Worm (Caenorhabditis elegans) whole organism, L1 larva: Measurements from ENCODE around the gene sec-6.
A peak's percentile ranks its signal among the peaks of the same experiment; 100 is the strongest.

Experiments used
- C04F5.9 ChIP-seq: sonication (generic microtip); optimal IDR thresholded peaks from 2 replicates; lab custom pipeline; 2016; ENCODE audit warnings: missing genetic modification characterization, missing compliant biosample characterization
- C34B4.2 ChIP-seq: sonication (generic microtip); optimal IDR thresholded peaks from 2 replicates; lab custom pipeline; 2017; ENCODE audit warnings: mild to moderate bottlenecking, missing genetic modification characterization, missing compliant biosample characterization
- F16B12.6 ChIP-seq: fragments of 150-350 bp; optimal IDR thresholded peaks from 2 replicates; lab custom pipeline; 2014; ENCODE audit warnings: missing biosample characterization, missing genetic modification characterization
- Y116A8C.19 ChIP-seq: sonication (generic microtip); optimal IDR thresholded peaks from 2 replicates; lab custom pipeline; 2016; ENCODE audit warnings: missing compliant biosample characterization, missing genetic modification characterization, borderline replicate concordance
- aha-1 ChIP-seq: fragments of 150-350 bp; optimal IDR thresholded peaks from 2 replicates; lab custom pipeline; 2014; ENCODE audit warnings: missing biosample characterization, missing genetic modification characterization
- alr-1 ChIP-seq: fragments of 200-800 bp; sonication (Bioruptor generic); optimal IDR thresholded peaks from 2 replicates; lab custom pipeline; 2018; ENCODE audit warnings: borderline replicate concordance, mild to moderate bottlenecking, missing genetic modification characterization, missing compliant biosample characterization
- ceh-63 ChIP-seq: fragments of 200-800 bp; sonication (Bioruptor generic); optimal IDR thresholded peaks from 2 replicates; lab custom pipeline; 2018; ENCODE audit warnings: mild to moderate bottlenecking, missing genetic modification characterization, missing compliant biosample characterization
- ceh-8 ChIP-seq: fragments of 200-800 bp; sonication (Bioruptor generic); optimal IDR thresholded peaks from 2 replicates; lab custom pipeline; 2018; ENCODE audit warnings: mild to moderate bottlenecking, missing genetic modification characterization, moderate library complexity, missing compliant biosample characterization
- ces-1 ChIP-seq: fragments of 150-350 bp; optimal IDR thresholded peaks from 2 replicates; lab custom pipeline; 2014; ENCODE audit warnings: missing biosample characterization, missing genetic modification reagents, missing genetic modification characterization
- efl-3 ChIP-seq: fragments of 200-800 bp; sonication (Bioruptor generic); optimal IDR thresholded peaks from 2 replicates; lab custom pipeline; 2018; ENCODE audit warnings: mild to moderate bottlenecking, missing genetic modification characterization, missing compliant biosample characterization
- egl-13 ChIP-seq: sonication (generic microtip); optimal IDR thresholded peaks from 2 replicates; lab custom pipeline; 2016; ENCODE audit warnings: missing genotype, missing genetic modification reagents, missing genetic modification characterization, missing compliant biosample characterization
- elt-2 ChIP-seq: sonication (generic microtip); optimal IDR thresholded peaks from 2 replicates; lab custom pipeline; 2016; ENCODE audit warnings: missing genetic modification characterization, mild to moderate bottlenecking, inconsistent platforms, missing compliant biosample characterization, missing genetic modification reagents
- elt-3 ChIP-seq, 6 experiments: fragments of 150-350 bp in 1 of 6; sonication (generic microtip); optimal IDR thresholded peaks; 2 replicates each; lab custom pipeline; 2017 to 2018; ENCODE audit warnings: missing biosample characterization in 6 of 6, missing genetic modification characterization in 6 of 6, inconsistent platforms in 1 of 6
- ets-5 ChIP-seq: fragments of 200-800 bp; sonication (Bioruptor generic); IDR thresholded peaks from 2 replicates; pipeline ENCODE4 v1.3.6; 2022; ENCODE audit warnings: missing genetic modification characterization, missing compliant biosample characterization
- fkh-4 ChIP-seq: sonication (generic microtip); optimal IDR thresholded peaks from 2 replicates; lab custom pipeline; 2016; ENCODE audit warnings: missing compliant biosample characterization, missing genetic modification characterization, borderline replicate concordance
- fkh-8 ChIP-seq: sonication (generic microtip); optimal IDR thresholded peaks from 2 replicates; lab custom pipeline; 2016; ENCODE audit warnings: mild to moderate bottlenecking, missing genetic modification characterization, missing compliant biosample characterization
- fos-1 ChIP-seq: fragments of 150-350 bp; optimal IDR thresholded peaks from 2 replicates; lab custom pipeline; 2014; ENCODE audit warnings: missing biosample characterization, missing genetic modification characterization
- hlh-17 ChIP-seq: fragments of 200-800 bp; sonication (Bioruptor generic); optimal IDR thresholded peaks from 2 replicates; lab custom pipeline; 2018; ENCODE audit warnings: missing genetic modification characterization, mild to moderate bottlenecking, missing compliant biosample characterization, moderate library complexity, borderline replicate concordance
- hlh-4 ChIP-seq: sonication (generic microtip); optimal IDR thresholded peaks from 2 replicates; lab custom pipeline; 2016; ENCODE audit warnings: mild to moderate bottlenecking, missing genetic modification characterization, missing compliant biosample characterization
- hpl-2 ChIP-seq: fragments of 150-350 bp; optimal IDR thresholded peaks from 2 replicates; lab custom pipeline; 2014; ENCODE audit warnings: missing biosample characterization, missing genetic modification reagents, missing genetic modification characterization
- isw-1 ChIP-seq: fragments of 200-800 bp; sonication (Bioruptor generic); IDR thresholded peaks from 2 replicates; pipeline ENCODE4 v1.3.6; 2022; ENCODE audit warnings: missing genetic modification characterization, missing compliant biosample characterization
- jun-1 ChIP-seq: fragments of 150-350 bp; optimal IDR thresholded peaks from 2 replicates; lab custom pipeline; 2014; ENCODE audit warnings: missing biosample characterization, missing genetic modification reagents, missing genetic modification characterization
- lin-13 ChIP-seq: fragments of 150-350 bp; optimal IDR thresholded peaks from 2 replicates; lab custom pipeline; 2014; ENCODE audit warnings: missing biosample characterization, missing genetic modification reagents, missing genetic modification characterization
- lin-14 ChIP-seq: fragments of 200-800 bp; sonication (Bioruptor generic); optimal IDR thresholded peaks from 2 replicates; lab custom pipeline; 2018; ENCODE audit warnings: mild to moderate bottlenecking, missing genetic modification characterization, moderate library complexity, missing compliant biosample characterization
- lin-15B ChIP-seq: fragments of 150-350 bp; sonication (generic microtip); optimal IDR thresholded peaks from 3 replicates; lab custom pipeline; 2014; ENCODE audit warnings: missing biosample characterization, missing genetic modification characterization
- lin-35 ChIP-seq, 2 experiments: fragments of 150-350 bp; optimal IDR thresholded peaks; 2 replicates each; lab custom pipeline; 2014; ENCODE audit warnings: missing biosample characterization in 2 of 2, missing genetic modification characterization in 2 of 2, missing genetic modification reagents in 2 of 2
- lin-39 ChIP-seq: fragments of 150-350 bp; optimal IDR thresholded peaks from 2 replicates; lab custom pipeline; 2014; ENCODE audit warnings: missing biosample characterization, missing genetic modification reagents, missing genetic modification characterization
- lsy-2 ChIP-seq, 2 experiments: fragments of 150-350 bp; optimal IDR thresholded peaks; 2 replicates each; lab custom pipeline; 2014; ENCODE audit warnings: missing biosample characterization in 2 of 2, missing genetic modification characterization in 2 of 2
- mab-9 ChIP-seq: fragments of 200-800 bp; sonication (Bioruptor generic); IDR thresholded peaks from 2 replicates; pipeline ENCODE4 v1.3.6; 2022; ENCODE audit warnings: missing genetic modification reagents, missing genetic modification characterization, missing compliant biosample characterization
- mef-2 ChIP-seq: fragments of 150-350 bp; optimal IDR thresholded peaks from 2 replicates; lab custom pipeline; 2014; ENCODE audit warnings: missing biosample characterization, missing genetic modification characterization
- nhr-11 ChIP-seq: fragments of 150-350 bp; optimal IDR thresholded peaks from 2 replicates; lab custom pipeline; 2014; ENCODE audit warnings: missing biosample characterization, missing genetic modification characterization
- nhr-19 ChIP-seq: fragments of 200-800 bp; sonication (Bioruptor generic); conservative IDR thresholded peaks from 2 replicates; pipeline ENCODE4 v1.3.6; 2022; ENCODE audit warnings: missing genetic modification characterization, missing compliant biosample characterization
- nhr-28 ChIP-seq: fragments of 150-350 bp; optimal IDR thresholded peaks from 2 replicates; lab custom pipeline; 2014; ENCODE audit warnings: missing biosample characterization, missing genetic modification characterization
- nhr-77 ChIP-seq: fragments of 150-350 bp; optimal IDR thresholded peaks from 2 replicates; lab custom pipeline; 2014; ENCODE audit warnings: missing biosample characterization, missing genetic modification characterization
- nhr-85 ChIP-seq: sonication (generic microtip); peaks from one replicate; lab custom pipeline; 2016; ENCODE audit warnings: missing genetic modification characterization, inconsistent platforms, missing compliant biosample characterization
- pag-3 ChIP-seq: sonication (generic microtip); optimal IDR thresholded peaks from 2 replicates; lab custom pipeline; 2017; ENCODE audit warnings: missing genetic modification characterization, mild to moderate bottlenecking, missing compliant biosample characterization, antibody characterized with exemption, borderline replicate concordance; ENCODE audit not compliant: insufficient read depth
- pax-3 ChIP-seq: fragments of 200-800 bp; sonication (Bioruptor generic); optimal IDR thresholded peaks from 2 replicates; lab custom pipeline; 2018; ENCODE audit warnings: mild to moderate bottlenecking, missing genetic modification characterization, moderate library complexity, missing compliant biosample characterization
- pqm-1 ChIP-seq: sonication (generic microtip); optimal IDR thresholded peaks from 3 replicates; lab custom pipeline; 2017; ENCODE audit warnings: missing biosample characterization, missing genetic modification characterization
- skn-1 ChIP-seq: fragments of 150-350 bp; optimal IDR thresholded peaks from 2 replicates; lab custom pipeline; 2014; ENCODE audit warnings: missing biosample characterization, missing genetic modification characterization
- snpc-4 ChIP-seq: fragments of 150-350 bp; optimal IDR thresholded peaks from 2 replicates; lab custom pipeline; 2014; ENCODE audit warnings: missing biosample characterization, missing genetic modification characterization
- sox-4 ChIP-seq: sonication (generic microtip); optimal IDR thresholded peaks from 2 replicates; lab custom pipeline; 2016; ENCODE audit warnings: missing genetic modification characterization, missing compliant biosample characterization
- sup-37 ChIP-seq: fragments of 200-800 bp; sonication (Bioruptor generic); optimal IDR thresholded peaks from 2 replicates; lab custom pipeline; 2018; ENCODE audit warnings: mild to moderate bottlenecking, missing genetic modification characterization, missing compliant biosample characterization
- swsn-7 ChIP-seq: sonication (generic microtip); optimal IDR thresholded peaks from 2 replicates; lab custom pipeline; 2016; ENCODE audit warnings: missing genetic modification characterization, missing compliant biosample characterization
- tbx-2 ChIP-seq: sonication (generic microtip); optimal IDR thresholded peaks from 2 replicates; lab custom pipeline; 2016; ENCODE audit warnings: missing genetic modification characterization, missing compliant biosample characterization
- tlp-1 ChIP-seq: fragments of 150-350 bp; optimal IDR thresholded peaks from 2 replicates; lab custom pipeline; 2014; ENCODE audit warnings: missing biosample characterization, missing genetic modification characterization
- unc-30 ChIP-seq: sonication (generic microtip); optimal IDR thresholded peaks from 2 replicates; lab custom pipeline; 2017; ENCODE audit warnings: missing biosample characterization, missing genetic modification characterization
- unc-62 ChIP-seq: fragments of 150-350 bp; optimal IDR thresholded peaks from 2 replicates; lab custom pipeline; 2014; ENCODE audit warnings: missing biosample characterization, missing genetic modification reagents, missing genetic modification characterization
- unc-86 ChIP-seq: sonication (generic microtip); optimal IDR thresholded peaks from 2 replicates; lab custom pipeline; 2016; ENCODE audit warnings: missing genetic modification characterization, missing compliant biosample characterization
- vab-15 ChIP-seq: sonication (generic microtip); optimal IDR thresholded peaks from 2 replicates; lab custom pipeline; 2017; ENCODE audit warnings: missing genotype, mild to moderate bottlenecking, missing genetic modification characterization, missing compliant biosample characterization
- xbp-1 ChIP-seq: sonication (generic microtip); optimal IDR thresholded peaks from 2 replicates; lab custom pipeline; 2016; ENCODE audit warnings: missing genetic modification characterization, missing compliant biosample characterization
- zag-1 ChIP-seq: fragments of 150-350 bp; optimal IDR thresholded peaks from 2 replicates; lab custom pipeline; 2014; ENCODE audit warnings: missing biosample characterization, missing genetic modification characterization
- zip-4 ChIP-seq: fragments of 200-800 bp; sonication (Bioruptor generic); optimal IDR thresholded peaks from 2 replicates; lab custom pipeline; 2018; ENCODE audit warnings: mild to moderate bottlenecking, missing genetic modification characterization, moderate library complexity, missing compliant biosample characterization
- ztf-4 ChIP-seq: fragments of 150-350 bp; optimal IDR thresholded peaks from 2 replicates; lab custom pipeline; 2014; ENCODE audit warnings: missing biosample characterization, missing genetic modification characterization

sec-6 gene

ce11 chrII:5389831-5390323 is 30.5 kb downstream of the sec-6 start, which contains the start of gene ndx-6 (continued):
- TF ChIP-seq F16B12.6 (tag; lab: Kevin White, UChicago) (peak; percentile 67), nhr-19 (GFP tag; lab: Robert Waterston, UW) (peak; percentile 87), ceh-63 (GFP tag; lab: Kevin White, UChicago) (no peak), pqm-1 (tag; lab: Kevin White, UChicago) (no peak), egl-13 (tag; lab: Kevin White, UChicago) (peak; percentile 64), ceh-8 (no peak), lin-14 (GFP tag; lab: Kevin White, UChicago) (peak; percentile 88), alr-1 (tag; lab: Kevin White, UChicago) (no peak), Y116A8C.19 (no peak), elt-3 (tag; optimal IDR thresholded peaks at IDR 0.05; lab: Kevin White, UChicago) (peak in 2 of 6 experiments; percentile 73 to 87), snpc-4 (tag; lab: Kevin White, UChicago) (peak; percentile 78), nhr-11 (peak; percentile 64), lin-39 (tag; lab: Kevin White, UChicago) (peak; percentile 65), ces-1 (no peak), lin-35 (GFP tag; optimal IDR thresholded peaks at IDR 0.05; lab: Kevin White, UChicago) (peak; percentile 99 to 100), hlh-4 (tag; lab: Kevin White, UChicago) (no peak), nhr-28 (tag; lab: Kevin White, UChicago) (no peak), C04F5.9 (tag; lab: Kevin White, UChicago) (peak; percentile 33), mef-2 (no peak), unc-30 (tag; lab: Kevin White, UChicago) (no peak), fkh-4 (tag; lab: Kevin White, UChicago) (no peak), unc-62 (GFP tag; lab: Kevin White, UChicago) (no peak), xbp-1 (tag; lab: Kevin White, UChicago) (peak; percentile 88), C34B4.2 (tag; lab: Kevin White, UChicago) (no peak), hlh-17 (no peak), ets-5 (GFP tag; lab: Robert Waterston, UW) (no peak), fkh-8 (tag; lab: Kevin White, UChicago) (peak; percentile 80), zag-1 (no peak), skn-1 (tag; lab: Kevin White, UChicago) (peak; percentile 82), jun-1 (tag; lab: Kevin White, UChicago) (peak; percentile 80), unc-86 (tag; lab: Kevin White, UChicago) (peak; percentile 76), lin-13 (peak; percentile 77), mab-9 (GFP tag; lab: Robert Waterston, UW) (peak; percentile 39; the same call in 1 of the 2 replicates), zip-4 (GFP tag; lab: Kevin White, UChicago) (peak; percentile 36), tbx-2 (tag; lab: Kevin White, UChicago) (peak; percentile 83), efl-3 (no peak), vab-15 (tag; lab: Kevin White, UChicago) (no peak), isw-1 (peak; percentile 74), pag-3 (tag; lab: Kevin White, UChicago) (no peak), ztf-4 (tag; lab: Kevin White, UChicago) (peak; percentile 76), sup-37 (no peak), pax-3 (tag; lab: Kevin White, UChicago) (peak; percentile 7), nhr-77 (tag; lab: Kevin White, UChicago) (peak; percentile 52), aha-1 (tag; lab: Kevin White, UChicago) (no peak), fos-1 (tag; lab: Kevin White, UChicago) (peak; percentile 76), hpl-2 (GFP tag; lab: Kevin White, UChicago) (no peak), elt-2 (peak; percentile 86), tlp-1 (tag; lab: Kevin White, UChicago) (no peak), sox-4 (peak; percentile 32), nhr-85 (tag; lab: Kevin White, UChicago) (peak; percentile 93), swsn-7 (tag; lab: Kevin White, UChicago) (peak; percentile 87), lsy-2 (tag; optimal IDR thresholded peaks at IDR 0.05; lab: Kevin White, UChicago) (peak; percentile 90 to 92), lin-15B (tag; lab: Kevin White, UChicago) (peak; percentile 59)
